Fruit fly (Drosophila melanogaster) whole organism, pupa: Measurements from ENCODE around the gene Rab7.

Source experiments
- Pif1A ChIP-seq: fragments of 200-800 bp; sonication (Bioruptor generic); optimal IDR thresholded peaks from 3 replicates; lab custom pipeline; 2016; ENCODE audit warnings: missing biosample characterization, missing genetic modification characterization
- gl ChIP-seq: fragments of 200-800 bp; sonication (Bioruptor generic); optimal IDR thresholded peaks from 2 replicates; lab custom pipeline; 2018; ENCODE audit warnings: missing biosample characterization, mild to moderate bottlenecking, missing genetic modification characterization

DNA sequence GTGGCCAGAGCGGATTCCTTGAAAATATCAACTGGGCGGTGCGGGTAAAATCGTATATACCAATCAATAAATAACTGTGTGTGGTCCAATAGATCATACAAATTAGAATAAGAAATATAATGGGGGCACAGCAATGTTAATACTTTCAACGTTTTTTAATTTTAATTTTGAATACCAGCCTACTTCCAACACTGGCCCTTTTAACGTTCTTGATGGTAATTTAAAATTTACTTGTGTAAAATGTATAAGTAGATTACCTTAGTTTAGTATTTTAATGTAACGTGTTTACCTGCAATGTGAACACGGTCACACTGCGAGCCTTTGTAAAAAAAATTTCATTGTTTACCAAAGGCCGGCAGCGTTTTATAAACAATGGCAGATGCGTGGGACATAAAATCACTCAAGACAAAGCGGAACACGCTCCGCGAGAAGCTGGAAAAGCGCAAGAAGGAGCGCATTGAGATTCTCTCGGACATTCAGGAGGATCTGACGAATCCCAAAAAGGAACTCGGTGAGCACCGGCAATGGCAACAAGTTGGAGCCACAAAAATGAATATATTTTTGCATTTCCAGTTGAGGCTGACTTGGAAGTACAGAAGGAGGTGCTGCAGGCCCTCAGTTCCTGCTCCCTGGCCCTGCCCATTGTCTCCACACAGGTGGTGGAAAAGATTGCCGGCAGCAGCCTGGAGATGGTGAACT lies 39.2 kb downstream of the Rab7 start, which contains the start of the genes KrT95D and Mettl3:
- TF ChIP-seq gl (tag; lab: Kevin White, UChicago) (no peak), Pif1A (GFP tag; lab: Kevin White, UChicago) (no peak)
